Fruit fly (Drosophila melanogaster) whole organism: ENCODE measurements around the gene CG17560.

ENCODE experiments used
- CG8478 ChIP-seq: fragments of >200 bp; optimal IDR thresholded peaks from 2 replicates; lab custom pipeline; 2018; ENCODE audit warnings: inconsistent platforms
- EcR ChIP-seq, 2 experiments: fragments of >200 bp; optimal IDR thresholded peaks; 2 replicates each; lab custom pipeline; 2017; ENCODE audit warnings: missing biosample characterization in 2 of 2, missing genetic modification characterization in 2 of 2, missing genetic modification reagents in 2 of 2
- pan ChIP-seq: fragments of >200 bp; optimal IDR thresholded peaks from 2 replicates; lab custom pipeline; 2017
- psq ChIP-seq: fragments of >200 bp; optimal IDR thresholded peaks from 2 replicates; lab custom pipeline; 2017
- usp ChIP-seq: fragments of >200 bp; optimal IDR thresholded peaks from 2 replicates; lab custom pipeline; 2017; ENCODE audit warnings: missing biosample characterization, missing genetic modification characterization, mixed read lengths

DNA sequence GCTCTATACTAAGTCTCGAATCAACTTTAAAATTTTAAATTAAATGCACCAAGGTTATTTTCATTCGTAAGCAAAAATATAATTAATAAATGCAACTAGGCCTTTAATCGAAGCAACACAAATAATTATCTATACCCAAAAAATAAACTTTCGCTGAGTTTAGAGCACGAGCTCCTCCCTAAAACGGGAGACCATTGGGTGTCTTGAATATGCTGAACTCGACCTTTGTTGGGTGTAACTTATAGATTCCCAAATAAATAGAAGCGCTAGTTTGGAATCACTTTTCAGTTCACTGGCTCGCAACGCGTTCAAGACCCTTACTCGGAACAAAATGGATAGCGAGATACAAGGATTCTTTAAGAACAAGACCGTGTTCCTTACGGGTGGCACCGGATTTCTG lies at the start of gene CG17560:
- TF ChIP-seq usp (GFP tag; lab: Kevin White, UChicago), result no peak
- no peak for TF ChIP-seq psq (lab: Kevin White, UChicago)
- TF ChIP-seq pan (lab: Kevin White, UChicago), result no peak
- TF ChIP-seq EcR (GFP tag; optimal IDR thresholded peaks at IDR 0.05; lab: Kevin White, UChicago), result no peak
- TF ChIP-seq CG8478 (lab: Kevin White, UChicago), result no peak
